Worm (Caenorhabditis elegans) whole organism, young adult: ENCODE results near the gene unc-9.

Experiments
- B0019.2 ChIP-seq: fragments of 200-800 bp; sonication (Bioruptor generic); conservative IDR thresholded peaks from 2 replicates; pipeline ENCODE4 v1.3.6; 2022; ENCODE audit warnings: missing genetic modification reagents, missing genetic modification characterization, missing compliant biosample characterization
- B0336.3 ChIP-seq: fragments of 200-800 bp; sonication (Bioruptor generic); IDR thresholded peaks from 2 replicates; pipeline ENCODE4 v1.3.6; 2022; ENCODE audit warnings: missing genetic modification characterization, missing compliant biosample characterization
- D2030.7 ChIP-seq: fragments of 200-800 bp; sonication (Bioruptor generic); IDR thresholded peaks from 2 replicates; pipeline ENCODE4 v1.3.6; 2022; ENCODE audit warnings: missing genetic modification reagents, missing genetic modification characterization, missing compliant biosample characterization
- F10E7.11 ChIP-seq: sonication (generic microtip); optimal IDR thresholded peaks from 2 replicates; lab custom pipeline; 2017; ENCODE audit warnings: mild to moderate bottlenecking, missing genetic modification characterization, moderate library complexity, missing compliant biosample characterization
- F22D6.2 ChIP-seq: sonication (generic microtip); optimal IDR thresholded peaks from 2 replicates; lab custom pipeline; 2016; ENCODE audit warnings: mild to moderate bottlenecking, missing genetic modification characterization, missing compliant biosample characterization
- F39B2.1 ChIP-seq: fragments of 200-800 bp; sonication (Bioruptor generic); IDR thresholded peaks from 2 replicates; pipeline ENCODE4 v1.3.6; 2022; ENCODE audit warnings: missing genetic modification reagents, missing genetic modification characterization, missing compliant biosample characterization
- F52B5.7 ChIP-seq: sonication (generic microtip); optimal IDR thresholded peaks from 2 replicates; lab custom pipeline; 2016; ENCODE audit warnings: mild to moderate bottlenecking, missing genetic modification characterization, missing compliant biosample characterization
- F57C9.4 ChIP-seq: sonication (generic microtip); optimal IDR thresholded peaks from 2 replicates; lab custom pipeline; 2017; ENCODE audit warnings: mild to moderate bottlenecking, missing genetic modification characterization, missing compliant biosample characterization
- K12H6.12 ChIP-seq: fragments of 200-800 bp; sonication (Bioruptor generic); optimal IDR thresholded peaks from 2 replicates; lab custom pipeline; 2018; ENCODE audit warnings: mild to moderate bottlenecking, missing genetic modification characterization, missing compliant biosample characterization
- T26A5.8 ChIP-seq: sonication (generic microtip); optimal IDR thresholded peaks from 2 replicates; lab custom pipeline; 2016; ENCODE audit warnings: missing genetic modification characterization, missing compliant biosample characterization
- Y95B8A.8 ChIP-seq: fragments of 200-800 bp; sonication (Bioruptor generic); IDR thresholded peaks from 2 replicates; pipeline ENCODE4 v1.3.6; 2022; ENCODE audit warnings: missing genetic modification reagents, missing genetic modification characterization, missing compliant biosample characterization
- ZK185.1 ChIP-seq: sonication (generic microtip); optimal IDR thresholded peaks from 2 replicates; lab custom pipeline; 2016; ENCODE audit warnings: mild to moderate bottlenecking, missing genetic modification characterization, missing compliant biosample characterization; ENCODE audit not compliant: poor library complexity, severe bottlenecking
- atf-7 ChIP-seq: sonication (generic microtip); optimal IDR thresholded peaks from 2 replicates; lab custom pipeline; 2017; ENCODE audit warnings: mild to moderate bottlenecking, missing genetic modification characterization, missing compliant biosample characterization
- bed-2 ChIP-seq: fragments of 200-800 bp; sonication (Bioruptor generic); IDR thresholded peaks from 2 replicates; pipeline ENCODE4 v1.3.6; 2022; ENCODE audit warnings: missing genetic modification reagents, missing genetic modification characterization, missing compliant biosample characterization
- cebp-1 ChIP-seq, 2 experiments: fragments of 200-800 bp in 1 of 2; sonication (Bioruptor generic) in 1 of 2; sonication (generic microtip) in 1 of 2; IDR thresholded peaks in 1 of 2; optimal IDR thresholded peaks in 1 of 2; 2 replicates each; pipeline versions ENCODE4 v1.3.6 to Lab custom; 2017 to 2022; ENCODE audit warnings: missing compliant biosample characterization in 2 of 2, missing genetic modification characterization in 2 of 2, mild to moderate bottlenecking in 1 of 2, missing genetic modification reagents in 1 of 2, moderate library complexity in 1 of 2
- ceh-27 ChIP-seq: fragments of 200-800 bp; sonication (Bioruptor generic); optimal IDR thresholded peaks from 2 replicates; lab custom pipeline; 2018; ENCODE audit warnings: mild to moderate bottlenecking, missing genetic modification characterization, moderate library complexity, missing compliant biosample characterization
- ceh-58 ChIP-seq: fragments of 200-800 bp; sonication (Bioruptor generic); IDR thresholded peaks from 2 replicates; pipeline ENCODE4 v1.3.6; 2022; ENCODE audit warnings: missing genetic modification characterization, missing compliant biosample characterization
- ets-4 ChIP-seq: fragments of 200-800 bp; sonication (Bioruptor generic); optimal IDR thresholded peaks from 2 replicates; lab custom pipeline; 2018; ENCODE audit warnings: mild to moderate bottlenecking, missing genetic modification characterization, missing compliant biosample characterization
- gei-17 ChIP-seq: fragments of 200-800 bp; sonication (Bioruptor generic); optimal IDR thresholded peaks from 2 replicates; lab custom pipeline; 2018; ENCODE audit warnings: mild to moderate bottlenecking, missing genetic modification characterization, missing compliant biosample characterization
- hlh-12 ChIP-seq: sonication (generic microtip); optimal IDR thresholded peaks from 2 replicates; lab custom pipeline; 2016; ENCODE audit warnings: missing genetic modification characterization, missing compliant biosample characterization
- hsf-1 ChIP-seq: fragments of 200-800 bp; sonication (Bioruptor generic); IDR thresholded peaks from 2 replicates; pipeline ENCODE4 v1.3.6; 2022; ENCODE audit warnings: missing genetic modification reagents, missing genetic modification characterization, missing compliant biosample characterization
- let-526 ChIP-seq: fragments of 200-800 bp; sonication (Bioruptor generic); IDR thresholded peaks from 2 replicates; pipeline ENCODE4 v1.3.6; 2022; ENCODE audit warnings: missing genetic modification reagents, missing genetic modification characterization, missing compliant biosample characterization
- lin-26 ChIP-seq: fragments of 200-800 bp; sonication (Bioruptor generic); IDR thresholded peaks from 2 replicates; pipeline ENCODE4 v1.3.6; 2022; ENCODE audit warnings: missing genetic modification reagents, missing genetic modification characterization, missing compliant biosample characterization
- lin-40 ChIP-seq: sonication (generic microtip); optimal IDR thresholded peaks from 2 replicates; lab custom pipeline; 2016; ENCODE audit warnings: missing genetic modification characterization, mild to moderate bottlenecking, missing compliant biosample characterization, missing genotype, missing genetic modification reagents
- madf-6 ChIP-seq: fragments of 200-800 bp; sonication (Bioruptor generic); IDR thresholded peaks from 2 replicates; pipeline ENCODE4 v1.3.6; 2022; ENCODE audit warnings: missing genetic modification reagents, missing genetic modification characterization, missing compliant biosample characterization
- mel-28 ChIP-seq: sonication (generic microtip); optimal IDR thresholded peaks from 2 replicates; lab custom pipeline; 2016; ENCODE audit warnings: borderline replicate concordance, mild to moderate bottlenecking, missing genetic modification characterization, missing compliant biosample characterization
- nfya-1 ChIP-seq: sonication (generic microtip); optimal IDR thresholded peaks from 2 replicates; lab custom pipeline; 2017; ENCODE audit warnings: antibody characterized with exemption, missing compliant biosample characterization, missing genetic modification characterization, borderline replicate concordance; ENCODE audit not compliant: insufficient read depth
- nhr-120 ChIP-seq: fragments of 200-800 bp; sonication (Bioruptor generic); IDR thresholded peaks from 2 replicates; pipeline ENCODE4 v1.3.6; 2022; ENCODE audit warnings: missing genetic modification characterization, missing compliant biosample characterization
- nhr-80 ChIP-seq: sonication (generic microtip); optimal IDR thresholded peaks from 2 replicates; lab custom pipeline; 2016; ENCODE audit warnings: missing genetic modification characterization, missing compliant biosample characterization
- pha-4 ChIP-seq: fragments of 150-350 bp; sonication (generic microtip); optimal IDR thresholded peaks from 2 replicates; lab custom pipeline; 2014; ENCODE audit warnings: missing biosample characterization, missing genetic modification reagents, missing genetic modification characterization
- unc-62 ChIP-seq: fragments of 150-350 bp; optimal IDR thresholded peaks from 2 replicates; lab custom pipeline; 2014; ENCODE audit warnings: missing biosample characterization, missing genetic modification reagents, missing genetic modification characterization
- xnd-1 ChIP-seq: sonication (generic microtip); optimal IDR thresholded peaks from 2 replicates; lab custom pipeline; 2016; ENCODE audit warnings: missing genotype, missing genetic modification reagents, missing genetic modification characterization, missing compliant biosample characterization
- ztf-22 ChIP-seq: fragments of 200-800 bp; sonication (Bioruptor generic); optimal IDR thresholded peaks from 2 replicates; lab custom pipeline; 2018; ENCODE audit warnings: mild to moderate bottlenecking, missing genetic modification characterization, moderate library complexity, missing compliant biosample characterization
- ztf-26 ChIP-seq: sonication (generic microtip); optimal IDR thresholded peaks from 2 replicates; lab custom pipeline; 2017; ENCODE audit warnings: missing genetic modification characterization, missing compliant biosample characterization
- ztf-28 ChIP-seq: fragments of 200-800 bp; sonication (Bioruptor generic); IDR thresholded peaks from 2 replicates; pipeline ENCODE4 v1.3.6; 2022; ENCODE audit warnings: missing genetic modification reagents, missing genetic modification characterization, missing compliant biosample characterization
- ztf-3 ChIP-seq: fragments of 200-800 bp; sonication (Bioruptor generic); optimal IDR thresholded peaks from 2 replicates; lab custom pipeline; 2018; ENCODE audit warnings: mild to moderate bottlenecking, missing genetic modification characterization, missing compliant biosample characterization

The unc-9 gene

DNA sequence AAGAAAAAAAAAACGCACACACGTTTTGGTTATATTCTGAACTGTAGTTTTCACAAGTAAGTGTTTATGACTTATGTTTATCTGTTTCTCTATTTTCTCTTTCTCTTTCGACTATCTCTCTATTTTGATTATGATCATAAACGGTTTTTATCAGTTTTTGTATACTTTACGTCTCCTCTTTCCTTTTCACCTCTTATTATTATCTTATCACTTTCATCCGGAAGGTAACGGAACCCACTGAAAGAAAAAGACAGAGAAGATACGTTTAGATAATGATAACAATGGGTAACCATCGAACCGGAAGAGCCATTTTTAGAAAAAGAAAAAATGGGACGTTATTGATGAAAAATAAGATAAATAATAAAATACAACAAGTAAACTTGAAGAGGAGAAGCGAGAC lies 35.9 kb upstream of the unc-9 start:
- TF ChIP-seq pha-4 (no peak), F39B2.1 (GFP tag; lab: Robert Waterston, UW) (no peak), nhr-120 (GFP tag; lab: Robert Waterston, UW) (no peak), unc-62 (GFP tag; lab: Kevin White, UChicago) (peak; percentile 59), ets-4 (peak; percentile 15), nhr-80 (tag; lab: Kevin White, UChicago) (peak; percentile 85), lin-26 (GFP tag; lab: Robert Waterston, UW) (no peak), lin-40 (tag; lab: Kevin White, UChicago) (peak; percentile 17)

ce11 chrX:13169133-13169532 lies 32.4 kb upstream of the unc-9 start:
- TF ChIP-seq cebp-1 (GFP tag; IDR thresholded peaks at IDR 0.05; lab: Robert Waterston, UW) (no peak), cebp-1 (tag; optimal IDR thresholded peaks at IDR 0.05; lab: Kevin White, UChicago) (peak; percentile 79), ztf-3 (no peak), ztf-28 (GFP tag; lab: Robert Waterston, UW) (no peak), unc-62 (GFP tag; lab: Kevin White, UChicago) (peak; percentile 1), Y95B8A.8 (no peak)

DNA sequence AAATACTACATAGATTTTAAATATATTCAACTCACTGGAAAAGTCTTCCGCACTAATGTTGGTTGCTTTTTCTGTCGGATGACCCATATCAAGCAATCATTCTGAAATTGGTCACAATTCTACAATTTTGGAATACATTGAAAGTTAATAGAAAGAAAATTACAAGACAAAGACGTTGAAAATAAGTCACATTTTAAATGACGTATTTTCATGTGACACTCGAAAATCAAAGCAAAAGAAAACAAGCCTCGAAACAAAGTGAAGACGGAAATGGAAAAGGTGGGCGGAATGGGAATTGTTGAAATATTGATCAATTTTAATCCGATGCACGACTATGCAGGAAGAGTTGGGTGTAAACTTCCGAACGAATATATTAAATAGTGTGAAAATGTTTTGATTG lies 31.6 kb upstream of the unc-9 start, which contains the start of gene mob-2:
mob-2 (minus strand) TSS at position 101 of the 400 bp plus-strand sequence.
- TF ChIP-seq ceh-58 (GFP tag; lab: Robert Waterston, UW) (no peak), xnd-1 (tag; lab: Kevin White, UChicago) (no peak), gei-17 (GFP tag; lab: Kevin White, UChicago) (no peak), madf-6 (GFP tag; lab: Robert Waterston, UW) (no peak), atf-7 (tag; lab: Kevin White, UChicago) (no peak), let-526 (GFP tag; lab: Robert Waterston, UW) (no peak), mel-28 (tag; lab: Kevin White, UChicago) (no peak), nfya-1 (tag; lab: Kevin White, UChicago) (no peak), nhr-80 (tag; lab: Kevin White, UChicago) (no peak), hsf-1 (GFP tag; lab: Robert Waterston, UW) (no peak)

DNA sequence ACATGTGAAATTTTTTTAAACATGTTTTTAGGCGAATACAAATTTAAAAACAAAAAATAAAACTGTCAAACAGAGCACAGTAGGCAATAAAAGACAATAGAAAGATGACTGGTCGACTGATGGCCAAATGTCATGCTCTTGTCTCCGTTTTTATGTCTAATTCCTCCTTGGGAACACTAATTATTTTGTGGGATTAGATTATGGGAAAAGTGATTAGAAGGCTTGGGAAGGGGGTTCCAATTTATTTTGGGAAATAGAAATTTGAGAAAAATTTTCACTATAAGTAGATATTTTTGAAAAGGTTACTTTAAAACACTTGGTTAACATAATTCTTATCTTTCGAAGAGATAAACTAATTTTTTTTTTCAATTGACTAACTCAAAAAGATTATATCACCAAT lies 30.8 kb upstream of the unc-9 start:
- TF ChIP-seq F57C9.4 (tag; lab: Kevin White, UChicago) (no peak), F10E7.11 (tag; lab: Kevin White, UChicago) (no peak), ZK185.1 (no peak), F22D6.2 (tag; lab: Kevin White, UChicago) (no peak), bed-2 (GFP tag; lab: Robert Waterston, UW) (no peak), T26A5.8 (tag; lab: Kevin White, UChicago) (no peak), B0019.2 (GFP tag; lab: Robert Waterston, UW) (no peak), F39B2.1 (GFP tag; lab: Robert Waterston, UW) (no peak), F52B5.7 (tag; lab: Kevin White, UChicago) (no peak), hlh-12 (tag; lab: Kevin White, UChicago) (no peak)

- TF ChIP-seq ceh-58 (GFP tag; lab: Robert Waterston, UW) (no peak), ceh-27 (GFP tag; lab: Kevin White, UChicago) (peak; percentile 11), K12H6.12 (peak; percentile 13), D2030.7 (GFP tag; lab: Robert Waterston, UW) (no peak), B0336.3 (no peak), ztf-26 (tag; lab: Kevin White, UChicago) (no peak), F57C9.4 (tag; lab: Kevin White, UChicago) (no peak), ztf-22 (no peak)
These were observed 30.4 kb upstream of the unc-9 start for ce11 chrX:13171206-13171605.
